Fruit fly (Drosophila melanogaster) whole organism, embryonic: ENCODE results near the gene CG31294.

Source experiments
- Adf1 ChIP-seq: fragments of 200-800 bp; sonication (Bioruptor generic); IDR thresholded peaks from 2 replicates; pipeline ENCODE4 v1.3.6; 2022; ENCODE audit warnings: missing biosample characterization, missing genetic modification characterization
- Bdp1 ChIP-seq: fragments of 200-800 bp; sonication (Bioruptor generic); optimal IDR thresholded peaks from 3 replicates; lab custom pipeline; 2016; ENCODE audit warnings: missing biosample characterization, missing genetic modification characterization
- Bteb2 ChIP-seq: fragments of 200-800 bp; sonication (Bioruptor generic); optimal IDR thresholded peaks from 2 replicates; lab custom pipeline; 2016; ENCODE audit warnings: missing biosample characterization, missing genetic modification characterization
- CG12391 ChIP-seq: fragments of 200-800 bp; sonication (Bioruptor generic); optimal IDR thresholded peaks from 3 replicates; lab custom pipeline; 2018; ENCODE audit warnings: missing biosample characterization, mild to moderate bottlenecking, missing genetic modification characterization, moderate library complexity
- CG1529 ChIP-seq: fragments of 200-800 bp; sonication (Bioruptor generic); optimal IDR thresholded peaks from 3 replicates; lab custom pipeline; 2018; ENCODE audit warnings: missing biosample characterization, missing genetic modification characterization
- CG17328 ChIP-seq: fragments of 200-800 bp; sonication (Bioruptor generic); IDR thresholded peaks from 2 replicates; pipeline ENCODE4 v1.3.6; 2022; ENCODE audit warnings: missing biosample characterization, missing genetic modification characterization
- CG17359 ChIP-seq: fragments of 200-800 bp; sonication (Bioruptor generic); optimal IDR thresholded peaks from 3 replicates; lab custom pipeline; 2018; ENCODE audit warnings: missing biosample characterization, mild to moderate bottlenecking, missing genetic modification characterization, moderate library complexity
- CG17612 ChIP-seq: fragments of 200-800 bp; sonication (Bioruptor generic); IDR thresholded peaks from 2 replicates; pipeline ENCODE4 v1.3.6; 2022; ENCODE audit warnings: missing biosample characterization, missing genetic modification characterization
- CG3163 ChIP-seq: fragments of 200-800 bp; sonication (Bioruptor generic); optimal IDR thresholded peaks from 3 replicates; lab custom pipeline; 2016; ENCODE audit warnings: missing biosample characterization, missing genetic modification characterization
- CG33213 ChIP-seq: fragments of 200-800 bp; sonication (Bioruptor generic); optimal IDR thresholded peaks from 3 replicates; lab custom pipeline; 2016; ENCODE audit warnings: missing biosample characterization, missing genetic modification characterization
- CG34224 ChIP-seq: fragments of 200-800 bp; sonication (Bioruptor generic); IDR thresholded peaks from 3 replicates; pipeline ENCODE4 v1.3.6; 2022; ENCODE audit warnings: missing biosample characterization, missing genetic modification characterization; ENCODE audit not compliant: partially characterized antibody
- CG42726 ChIP-seq: fragments of 200-800 bp; sonication (Bioruptor generic); IDR thresholded peaks from 2 replicates; pipeline ENCODE4 v1.3.6; 2022; ENCODE audit warnings: missing biosample characterization, missing genetic modification characterization; ENCODE audit not compliant: partially characterized antibody
- CG4707 ChIP-seq: fragments of 200-800 bp; sonication (Bioruptor generic); optimal IDR thresholded peaks from 2 replicates; lab custom pipeline; 2018; ENCODE audit warnings: missing biosample characterization, mild to moderate bottlenecking, missing genetic modification characterization, moderate library complexity
- CG7963 ChIP-seq: fragments of 200-800 bp; sonication (Bioruptor generic); IDR thresholded peaks from 3 replicates; pipeline ENCODE4 v1.3.6; 2022; ENCODE audit warnings: missing biosample characterization, missing genetic modification characterization; ENCODE audit not compliant: partially characterized antibody
- CG8924 ChIP-seq: fragments of 200-800 bp; optimal IDR thresholded peaks from 3 replicates; lab custom pipeline; 2019; ENCODE audit warnings: missing biosample characterization, mild to moderate bottlenecking, missing genetic modification characterization, moderate library complexity
- CG8944 ChIP-seq: fragments of 200-800 bp; sonication (Bioruptor generic); optimal IDR thresholded peaks from 3 replicates; lab custom pipeline; 2016; ENCODE audit warnings: missing biosample characterization, missing genetic modification characterization
- CG9797 ChIP-seq: fragments of 200-800 bp; sonication (Bioruptor generic); optimal IDR thresholded peaks from 3 replicates; lab custom pipeline; 2018; ENCODE audit warnings: missing biosample characterization, mild to moderate bottlenecking, missing genetic modification characterization
- CTCF ChIP-seq: fragments of 200-800 bp; sonication (Bioruptor generic); optimal IDR thresholded peaks from 2 replicates; lab custom pipeline; 2017; ENCODE audit warnings: missing biosample characterization, mild to moderate bottlenecking, missing genetic modification characterization, moderate library complexity
- Dip2 ChIP-seq: fragments of 200-800 bp; sonication (Bioruptor generic); IDR thresholded peaks from 2 replicates; pipeline ENCODE4 v1.3.6; 2022; ENCODE audit warnings: missing biosample characterization, missing genetic modification characterization
- Dip3 ChIP-seq: fragments of 200-800 bp; sonication (Bioruptor generic); optimal IDR thresholded peaks from 3 replicates; lab custom pipeline; 2016; ENCODE audit warnings: missing biosample characterization, missing genetic modification characterization
- Eip74EF ChIP-seq, 2 experiments: fragments of 200-800 bp in 1 of 2; fragments of >200 bp in 1 of 2; sonication (Bioruptor generic) in 1 of 2; optimal IDR thresholded peaks; 2 replicates each; lab custom pipeline; 2017 to 2019; ENCODE audit warnings: missing biosample characterization in 2 of 2, missing genetic modification characterization in 2 of 2, mild to moderate bottlenecking in 1 of 2, moderate library complexity in 1 of 2
- Ets65A ChIP-seq: fragments of 200-800 bp; sonication (Bioruptor generic); peaks from one replicate; lab custom pipeline; 2016; ENCODE audit warnings: missing biosample characterization, missing genetic modification characterization
- HLH4C ChIP-seq: fragments of 200-800 bp; sonication (Bioruptor generic); IDR thresholded peaks from 3 replicates; pipeline ENCODE4 v1.3.6; 2022; ENCODE audit warnings: missing biosample characterization, missing genetic modification characterization; ENCODE audit not compliant: partially characterized antibody
- Lim3 ChIP-seq: fragments of 200-800 bp; sonication (Bioruptor generic); IDR thresholded peaks from 2 replicates; pipeline ENCODE4 v1.3.6; 2022; ENCODE audit warnings: missing biosample characterization, missing genetic modification characterization
- Mad ChIP-seq: fragments of 200-800 bp; sonication (Bioruptor generic); optimal IDR thresholded peaks from 2 replicates; lab custom pipeline; 2016; ENCODE audit warnings: missing biosample characterization, missing genetic modification characterization
- Myb ChIP-seq: fragments of 200-800 bp; sonication (Bioruptor generic); optimal IDR thresholded peaks from 2 replicates; lab custom pipeline; 2016; ENCODE audit warnings: missing biosample characterization, missing genetic modification characterization
- NK7.1 ChIP-seq: fragments of 200-800 bp; sonication (Bioruptor generic); optimal IDR thresholded peaks from 3 replicates; lab custom pipeline; 2016; ENCODE audit warnings: missing biosample characterization, missing genetic modification characterization
- Neu2 ChIP-seq: fragments of 200-800 bp; sonication (Bioruptor generic); optimal IDR thresholded peaks from 3 replicates; lab custom pipeline; 2016; ENCODE audit warnings: missing biosample characterization, missing genetic modification characterization, borderline replicate concordance
- Poxn ChIP-seq: fragments of 200-800 bp; sonication (Bioruptor generic); IDR thresholded peaks from 2 replicates; pipeline ENCODE4 v1.3.6; 2022; ENCODE audit warnings: missing biosample characterization, missing genetic modification characterization
- Stat92E ChIP-seq, 3 experiments: fragments of >200 bp in 2 of 3; fragments of 200-800 bp in 1 of 3; sonication (Bioruptor generic) in 1 of 3; optimal IDR thresholded peaks; 2 replicates each; lab custom pipeline; 2017 to 2019; ENCODE audit warnings: missing biosample characterization in 3 of 3, missing genetic modification characterization in 3 of 3, mild to moderate bottlenecking in 1 of 3, moderate library complexity in 1 of 3
- Trl ChIP-seq, 3 experiments: fragments of >200 bp in 2 of 3; fragments of 200-800 bp in 1 of 3; sonication (Bioruptor generic) in 1 of 3; optimal IDR thresholded peaks; 2 replicates in 1 of 3; 3 replicates in 2 of 3; lab custom pipeline; 2016 to 2017; ENCODE audit warnings: missing biosample characterization in 1 of 3, missing genetic modification characterization in 1 of 3
- Usf ChIP-seq: fragments of 200-800 bp; sonication (Bioruptor generic); optimal IDR thresholded peaks from 2 replicates; lab custom pipeline; 2017; ENCODE audit warnings: missing genotype, missing biosample characterization, missing genetic modification characterization
- Vsx1 ChIP-seq: fragments of 200-800 bp; sonication (Bioruptor generic); optimal IDR thresholded peaks from 2 replicates; lab custom pipeline; 2017; ENCODE audit warnings: missing biosample characterization, mild to moderate bottlenecking, missing genetic modification characterization, missing genetic modification reagents
- ara ChIP-seq: fragments of 200-800 bp; sonication (Bioruptor generic); IDR thresholded peaks from 2 replicates; pipeline ENCODE4 v1.3.6; 2022; ENCODE audit warnings: missing biosample characterization, missing genetic modification characterization
- caup ChIP-seq: fragments of 200-800 bp; sonication (Bioruptor generic); optimal IDR thresholded peaks from 3 replicates; lab custom pipeline; 2017; ENCODE audit warnings: missing biosample characterization, mild to moderate bottlenecking, missing genetic modification characterization, moderate library complexity; ENCODE audit not compliant: severe bottlenecking
- corto ChIP-seq: fragments of 200-800 bp; sonication (Bioruptor generic); optimal IDR thresholded peaks from 2 replicates; lab custom pipeline; 2016; ENCODE audit warnings: missing biosample characterization, mild to moderate bottlenecking, missing genetic modification characterization, moderate library complexity
- esg ChIP-seq: fragments of 200-800 bp; sonication (Bioruptor generic); conservative IDR thresholded peaks from 2 replicates; pipeline ENCODE4 v1.3.6; 2022; ENCODE audit warnings: missing biosample characterization, missing genetic modification characterization
- fru ChIP-seq: fragments of >200 bp; optimal IDR thresholded peaks from 2 replicates; lab custom pipeline; 2017
- gcm2 ChIP-seq: fragments of 200-800 bp; sonication (Bioruptor generic); optimal IDR thresholded peaks from 2 replicates; lab custom pipeline; 2016; ENCODE audit warnings: missing biosample characterization, missing genetic modification characterization
- gsb-n ChIP-seq: fragments of 200-800 bp; sonication (Bioruptor generic); optimal IDR thresholded peaks from 3 replicates; lab custom pipeline; 2018; ENCODE audit warnings: missing biosample characterization, mild to moderate bottlenecking, missing genetic modification characterization
- ken ChIP-seq: fragments of 200-800 bp; sonication (Bioruptor generic); IDR thresholded peaks from 3 replicates; pipeline ENCODE4 v1.3.6; 2022; ENCODE audit warnings: missing biosample characterization, missing genetic modification characterization
- lola ChIP-seq, 3 experiments: fragments of >200 bp in 2 of 3; fragments of 200-800 bp in 1 of 3; sonication (Bioruptor generic) in 1 of 3; optimal IDR thresholded peaks; 2 replicates each; lab custom pipeline; 2017 to 2019; ENCODE audit warnings: missing biosample characterization in 3 of 3, missing genetic modification characterization in 3 of 3, mild to moderate bottlenecking in 1 of 3, moderate library complexity in 1 of 3
- mam ChIP-seq: fragments of 200-800 bp; sonication (Bioruptor generic); optimal IDR thresholded peaks from 3 replicates; lab custom pipeline; 2016; ENCODE audit warnings: missing biosample characterization, missing genetic modification characterization
- pnt ChIP-seq: fragments of 200-800 bp; sonication (Bioruptor generic); optimal IDR thresholded peaks from 3 replicates; lab custom pipeline; 2016; ENCODE audit warnings: missing biosample characterization, missing genetic modification characterization
- rib ChIP-seq: fragments of 200-800 bp; sonication (Bioruptor generic); IDR thresholded peaks from 2 replicates; pipeline ENCODE4 v1.3.6; 2022; ENCODE audit warnings: missing biosample characterization, missing genetic modification characterization
- slou ChIP-seq: fragments of 200-800 bp; sonication (Bioruptor generic); optimal IDR thresholded peaks from 3 replicates; lab custom pipeline; 2016; ENCODE audit warnings: missing biosample characterization, missing genetic modification characterization
- so ChIP-seq: fragments of 200-800 bp; sonication (Bioruptor generic); IDR thresholded peaks from 3 replicates; pipeline ENCODE4 v1.3.6; 2022; ENCODE audit warnings: missing biosample characterization, missing genetic modification characterization
- ttk ChIP-seq: fragments of 200-800 bp; sonication (Bioruptor generic); IDR thresholded peaks from 2 replicates; pipeline ENCODE4 v2.1.2; 2022; ENCODE audit warnings: missing biosample characterization, missing genetic modification characterization
- tx ChIP-seq: fragments of 200-800 bp; sonication (Bioruptor generic); optimal IDR thresholded peaks from 2 replicates; lab custom pipeline; 2016; ENCODE audit warnings: missing biosample characterization, missing genetic modification characterization

The CG31294 gene

DNA sequence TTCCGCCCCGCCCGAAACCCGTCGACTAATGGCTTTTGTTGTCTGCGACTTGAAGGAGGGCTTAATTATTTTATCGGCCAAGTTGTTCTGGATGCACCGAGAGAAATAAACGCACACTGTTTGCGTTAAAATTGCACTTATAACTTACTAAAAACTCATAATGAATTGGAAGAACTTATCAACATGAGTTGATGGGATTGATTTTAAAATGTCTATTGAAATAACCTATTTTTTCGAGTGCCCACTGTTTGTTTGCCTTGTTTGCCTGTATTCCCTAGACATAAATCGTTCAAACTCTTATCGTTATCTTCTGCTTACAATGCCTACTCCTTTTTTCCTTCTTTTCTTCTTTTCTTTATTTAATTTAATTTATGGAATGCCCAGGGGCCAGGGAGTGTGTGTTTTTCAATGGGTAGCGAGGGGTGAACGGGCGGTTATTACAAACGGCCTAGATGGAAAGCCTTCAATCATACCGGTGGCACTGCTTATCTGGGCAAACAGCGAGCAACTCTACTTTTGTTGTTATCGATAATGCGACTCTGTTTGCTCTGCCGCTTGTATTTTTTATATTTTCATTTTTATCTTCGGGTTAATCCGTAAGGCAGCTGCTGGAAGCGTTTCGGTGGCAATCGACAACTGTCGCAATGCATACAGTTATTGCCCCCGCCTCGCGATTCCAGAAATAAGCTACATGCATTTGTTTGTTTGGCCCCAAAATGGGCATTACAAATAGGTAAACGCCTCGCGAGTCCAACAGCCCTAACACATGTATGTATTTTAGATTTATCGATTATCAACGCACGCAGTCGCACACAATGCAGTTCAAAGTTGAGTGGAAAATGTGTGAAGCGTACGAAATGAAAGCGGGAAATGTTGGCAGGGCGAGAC lies 40.0 kb downstream of the CG31294 start (continued):
- TF ChIP-seq Trl (optimal IDR thresholded peaks at IDR 0.05; lab: Kevin White, UChicago) (no peak), Trl (GFP tag; optimal IDR thresholded peaks at IDR 0.05; lab: Kevin White, UChicago) (peak; percentile 44), CG33213 (GFP tag; lab: Kevin White, UChicago) (no peak), Lim3 (no peak), ken (GFP tag; lab: Robert Waterston, UW) (peak; percentile 39; the same call in 1 of the 3 replicates), Dip3 (GFP tag; lab: Kevin White, UChicago) (no peak), caup (no peak), Bteb2 (GFP tag; lab: Kevin White, UChicago) (peak; percentile 41), slou (GFP tag; lab: Kevin White, UChicago) (no peak), CG12391 (tag; lab: Kevin White, UChicago) (peak; percentile 68), CG4707 (GFP tag; lab: Kevin White, UChicago) (peak; percentile 33), CG7963 (no peak), gsb-n (peak; percentile 60), gcm2 (GFP tag; lab: Kevin White, UChicago) (no peak), NK7.1 (GFP tag; lab: Kevin White, UChicago) (no peak), Poxn (GFP tag; lab: Robert Waterston, UW) (no peak), CG8924 (peak; percentile 26), Bdp1 (no peak), ttk (no peak), CG3163 (GFP tag; lab: Kevin White, UChicago) (peak; percentile 42), Myb (GFP tag; lab: Kevin White, UChicago) (peak; percentile 23), Stat92E (GFP tag; optimal IDR thresholded peaks at IDR 0.05; lab: Kevin White, UChicago) (no peak), CG9797 (no peak), Ets65A (GFP tag; lab: Kevin White, UChicago) (no peak), Eip74EF (GFP tag; optimal IDR thresholded peaks at IDR 0.05; lab: Kevin White, UChicago) (peak in 1 of 2 experiments; percentile 33), CG17612 (GFP tag; lab: Robert Waterston, UW) (no peak), ara (GFP tag; lab: Robert Waterston, UW) (peak; percentile 68; the same call in 1 of the 2 replicates), CG34224 (no peak), CG8944 (GFP tag; lab: Kevin White, UChicago) (no peak), CG1529 (peak; percentile 59), CG17328 (GFP tag; lab: Robert Waterston, UW) (peak; percentile 64), CG17359 (peak; percentile 62), CG42726 (no peak), tx (GFP tag; lab: Kevin White, UChicago) (no peak), Vsx1 (GFP tag; lab: Kevin White, UChicago) (peak; percentile 65), Usf (no peak), fru (lab: Kevin White, UChicago) (no peak), rib (GFP tag; lab: Robert Waterston, UW) (no peak), so (GFP tag; lab: Robert Waterston, UW) (no peak), pnt (peak; percentile 64), CTCF (no peak), Dip2 (GFP tag; lab: Robert Waterston, UW) (no peak), corto (GFP tag; lab: Kevin White, UChicago) (no peak), mam (GFP tag; lab: Kevin White, UChicago) (no peak), Mad (GFP tag; lab: Kevin White, UChicago) (peak; percentile 44), Adf1 (GFP tag; lab: Robert Waterston, UW) (no peak), lola (GFP tag; optimal IDR thresholded peaks at IDR 0.05; lab: Kevin White, UChicago) (peak in 1 of 3 experiments; percentile 57), Neu2 (GFP tag; lab: Kevin White, UChicago) (no peak), esg (GFP tag; lab: Robert Waterston, UW) (0 out of 2 replicates have a peak, but pooled peaks have one; percentile 13), HLH4C (GFP tag; lab: Robert Waterston, UW) (no peak)
